Fruit fly (Drosophila melanogaster) whole organism, prepupa: Measurements from ENCODE around the gene Cad87A.

ENCODE experiments used
- Blimp-1 ChIP-seq: fragments of 200-800 bp; sonication (Bioruptor generic); optimal IDR thresholded peaks from 3 replicates; lab custom pipeline; 2017; ENCODE audit warnings: missing biosample characterization, missing genetic modification characterization, mild to moderate bottlenecking, moderate library complexity, missing genetic modification reagents
- CG10669 ChIP-seq: fragments of 200-800 bp; sonication (Bioruptor generic); optimal IDR thresholded peaks from 3 replicates; lab custom pipeline; 2018; ENCODE audit warnings: missing biosample characterization, mild to moderate bottlenecking, missing genetic modification characterization, moderate library complexity
- CG6808 ChIP-seq: fragments of 200-800 bp; sonication (Bioruptor generic); optimal IDR thresholded peaks from 3 replicates; lab custom pipeline; 2017; ENCODE audit warnings: missing biosample characterization, missing genetic modification characterization, mild to moderate bottlenecking, moderate library complexity, missing genetic modification reagents
- CG6854 ChIP-seq: fragments of 200-800 bp; sonication (Bioruptor generic); optimal IDR thresholded peaks from 2 replicates; lab custom pipeline; 2017; ENCODE audit warnings: missing biosample characterization, mild to moderate bottlenecking, missing genetic modification characterization
- CG7368 ChIP-seq: fragments of 200-800 bp; sonication (Bioruptor generic); optimal IDR thresholded peaks from 3 replicates; lab custom pipeline; 2016; ENCODE audit warnings: missing biosample characterization, missing genetic modification characterization
- Eip78C ChIP-seq: fragments of 200-800 bp; sonication (Bioruptor generic); peaks from one replicate; lab custom pipeline; 2016; ENCODE audit warnings: missing biosample characterization, missing genetic modification characterization
- achi ChIP-seq: fragments of 200-800 bp; sonication (Bioruptor generic); optimal IDR thresholded peaks from 3 replicates; lab custom pipeline; 2016; ENCODE audit warnings: missing biosample characterization, missing genetic modification characterization
- acj6 ChIP-seq: fragments of 200-800 bp; sonication (Bioruptor generic); optimal IDR thresholded peaks from 3 replicates; lab custom pipeline; 2016; ENCODE audit warnings: missing biosample characterization, missing genetic modification characterization
- ss ChIP-seq, 2 experiments: fragments of 200-800 bp; sonication (Bioruptor generic); optimal IDR thresholded peaks; 2 replicates in 1 of 2; 3 replicates in 1 of 2; lab custom pipeline; 2017 to 2018; ENCODE audit warnings: mild to moderate bottlenecking in 2 of 2, missing biosample characterization in 2 of 2, missing genetic modification characterization in 2 of 2, moderate library complexity in 1 of 2

DNA sequence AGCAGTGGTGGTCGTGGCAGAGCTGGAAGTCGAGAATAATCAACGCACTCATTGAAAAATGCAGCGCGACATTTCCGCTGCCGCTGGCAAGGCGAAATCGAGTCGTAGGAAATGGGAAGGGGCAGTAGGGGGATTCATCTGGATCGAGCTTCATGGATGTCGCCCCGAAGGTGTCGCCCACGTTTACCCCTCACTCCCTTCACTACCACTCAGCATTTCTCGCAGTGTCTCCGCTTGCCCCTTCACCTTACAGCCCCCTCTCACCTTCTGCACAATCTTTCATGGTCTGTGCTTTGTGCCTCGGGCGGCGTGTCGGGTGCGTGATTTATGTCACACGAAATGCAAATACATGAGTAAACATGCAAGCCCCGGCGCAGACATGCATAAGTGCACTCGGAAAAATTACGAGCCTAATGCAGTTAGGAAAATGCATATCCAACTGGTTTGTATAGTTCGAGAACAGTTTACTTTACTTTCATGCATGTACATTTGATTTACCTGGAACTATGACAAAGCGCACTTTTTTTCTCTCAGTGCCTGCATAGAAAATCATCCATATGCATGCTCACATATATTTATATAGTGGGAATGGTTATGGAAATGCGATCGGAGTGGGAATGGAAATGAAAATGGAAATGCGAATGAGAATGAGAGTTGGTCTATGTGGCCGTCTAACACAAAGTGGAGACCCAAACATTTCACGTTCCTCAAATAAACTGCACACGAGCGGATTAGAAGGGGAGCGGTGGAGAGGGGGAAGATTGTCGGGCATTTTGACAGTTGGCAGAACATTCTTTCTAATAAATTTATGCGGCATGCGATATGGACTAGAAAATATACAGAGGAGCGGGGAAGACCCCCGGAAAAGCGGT, 99.3 kb downstream of the Cad87A start:
- peak; percentile 76 to 90 for TF ChIP-seq ss (GFP tag; optimal IDR thresholded peaks at IDR 0.05; lab: Kevin White, UChicago)
- TF ChIP-seq Eip78C (GFP tag; lab: Kevin White, UChicago): peak; percentile 96
- TF ChIP-seq CG6854 (GFP tag; lab: Kevin White, UChicago): peak; percentile 15
- TF ChIP-seq CG7368 (GFP tag; lab: Kevin White, UChicago): peak; percentile 89
- TF ChIP-seq CG6808 (GFP tag; lab: Kevin White, UChicago): peak; percentile 69
- TF ChIP-seq Blimp-1 (GFP tag; lab: Kevin White, UChicago): no peak
- peak; percentile 86 for TF ChIP-seq achi
- peak; percentile 85 for TF ChIP-seq CG10669 (GFP tag; lab: Kevin White, UChicago)
- peak; percentile 87 for TF ChIP-seq acj6 (GFP tag; lab: Kevin White, UChicago)
